Worm (Caenorhabditis elegans): ENCODE results near the gene fipr-8.

ce11 chrV:10273837-10274236 is 34.1 kb upstream of the fipr-8 start:
- TF ChIP-seq mls-2 (tag; optimal IDR thresholded peaks at IDR 0.05): no peak
- TF ChIP-seq mab-5 (tag; optimal IDR thresholded peaks at IDR 0.05): no peak
- TF ChIP-seq ces-1 (GFP tag; optimal IDR thresholded peaks at IDR 0.05): peak; percentile 61
- TF ChIP-seq nhr-237 (tag; optimal IDR thresholded peaks at IDR 0.05): no peak
- no peak for TF ChIP-seq nhr-12 (tag; optimal IDR thresholded peaks at IDR 0.05)
- TF ChIP-seq ztf-11 (tag; optimal IDR thresholded peaks at IDR 0.05): no peak

Data from whole organism, mixed stage, embryonic.